Fruit fly (Drosophila melanogaster) whole organism, prepupa: ENCODE measurements around the gene CG4080.
A peak's percentile ranks its signal among the peaks of the same experiment; 100 is the strongest.

Source experiments
- CG10631 ChIP-seq: fragments of 200-800 bp; sonication (Bioruptor generic); optimal IDR thresholded peaks from 2 replicates; lab custom pipeline; 2016; ENCODE audit warnings: missing biosample characterization, missing genetic modification characterization
- CG1621 ChIP-seq: fragments of 200-800 bp; sonication (Bioruptor generic); optimal IDR thresholded peaks from 3 replicates; lab custom pipeline; 2018; ENCODE audit warnings: missing biosample characterization, mild to moderate bottlenecking, missing genetic modification characterization
- CG3919 ChIP-seq: fragments of 200-800 bp; sonication (Bioruptor generic); optimal IDR thresholded peaks from 3 replicates; lab custom pipeline; 2016; ENCODE audit warnings: missing biosample characterization, missing genetic modification characterization
- CG6808 ChIP-seq: fragments of 200-800 bp; sonication (Bioruptor generic); optimal IDR thresholded peaks from 3 replicates; lab custom pipeline; 2017; ENCODE audit warnings: missing biosample characterization, missing genetic modification characterization, mild to moderate bottlenecking, moderate library complexity, missing genetic modification reagents
- CG9139 ChIP-seq: fragments of 200-800 bp; sonication (Bioruptor generic); optimal IDR thresholded peaks from 3 replicates; lab custom pipeline; 2017; ENCODE audit warnings: missing biosample characterization, mild to moderate bottlenecking, missing genetic modification characterization
- Eip93F ChIP-seq: fragments of 200-800 bp; sonication (Bioruptor generic); optimal IDR thresholded peaks from 2 replicates; lab custom pipeline; 2016; ENCODE audit warnings: missing biosample characterization, mild to moderate bottlenecking, missing genetic modification characterization
- Hr38 ChIP-seq: sonication (Bioruptor generic); optimal IDR thresholded peaks from 2 replicates; lab custom pipeline; 2016; ENCODE audit warnings: missing biosample characterization, missing genetic modification characterization
- Lpt ChIP-seq: fragments of 200-800 bp; sonication (Bioruptor generic); optimal IDR thresholded peaks from 3 replicates; lab custom pipeline; 2016; ENCODE audit warnings: missing biosample characterization, missing genetic modification characterization
- Sox15 ChIP-seq: fragments of 200-800 bp; sonication (Bioruptor generic); optimal IDR thresholded peaks from 3 replicates; lab custom pipeline; 2016; ENCODE audit warnings: missing biosample characterization, missing genetic modification characterization
- cyc ChIP-seq: fragments of 200-800 bp; sonication (Bioruptor generic); optimal IDR thresholded peaks from 3 replicates; lab custom pipeline; 2016; ENCODE audit warnings: missing biosample characterization, missing genetic modification characterization
- ss ChIP-seq, 2 experiments: fragments of 200-800 bp; sonication (Bioruptor generic); optimal IDR thresholded peaks; 2 replicates in 1 of 2; 3 replicates in 1 of 2; lab custom pipeline; 2017 to 2018; ENCODE audit warnings: mild to moderate bottlenecking in 2 of 2, missing biosample characterization in 2 of 2, missing genetic modification characterization in 2 of 2, moderate library complexity in 1 of 2
- svp ChIP-seq: fragments of 200-800 bp; sonication (Bioruptor generic); peaks from one replicate; lab custom pipeline; 2016; ENCODE audit warnings: missing biosample characterization, missing genetic modification characterization
- topi ChIP-seq: fragments of 200-800 bp; sonication (Bioruptor generic); optimal IDR thresholded peaks from 3 replicates; lab custom pipeline; 2016; ENCODE audit warnings: missing biosample characterization, missing genetic modification characterization

DNA sequence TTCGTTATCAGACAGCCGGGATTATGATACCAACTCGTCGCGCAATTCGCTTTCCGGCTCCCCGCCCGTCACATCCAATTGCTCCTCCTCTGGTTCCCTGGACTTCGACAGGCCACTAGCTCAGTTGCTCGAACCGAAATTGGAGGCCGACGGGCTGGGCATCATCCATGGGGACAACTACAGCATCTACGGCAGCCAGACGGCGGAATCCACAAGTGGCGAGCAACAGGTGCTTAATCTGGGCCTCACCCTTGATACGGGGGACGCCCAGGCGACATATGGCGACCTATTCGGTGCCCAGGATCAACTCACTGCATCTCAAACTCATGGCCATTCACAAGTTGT is 31.6 kb upstream of the CG4080 start:
- TF ChIP-seq Lpt (GFP tag; lab: Kevin White, UChicago) (no peak), cyc (GFP tag; lab: Kevin White, UChicago) (no peak), ss (GFP tag; optimal IDR thresholded peaks at IDR 0.05; lab: Kevin White, UChicago) (no peak), CG6808 (GFP tag; lab: Kevin White, UChicago) (no peak), Eip93F (GFP tag; lab: Kevin White, UChicago) (no peak), CG3919 (no peak), Hr38 (no peak), CG9139 (no peak), CG1621 (tag; lab: Kevin White, UChicago) (no peak), Sox15 (no peak), topi (GFP tag; lab: Kevin White, UChicago) (no peak), CG10631 (GFP tag; lab: Kevin White, UChicago) (no peak), svp (GFP tag; lab: Kevin White, UChicago) (peak; percentile 57)
